Fruit fly (Drosophila melanogaster) whole organism, pupa: Measurements from ENCODE around the gene btd.

Experiments
- CG34367 ChIP-seq: fragments of 200-800 bp; sonication (Bioruptor generic); optimal IDR thresholded peaks from 2 replicates; lab custom pipeline; 2018; ENCODE audit warnings: missing biosample characterization, mild to moderate bottlenecking, missing genetic modification characterization
- Pif1B ChIP-seq: fragments of 200-800 bp; sonication (Bioruptor generic); optimal IDR thresholded peaks from 3 replicates; lab custom pipeline; 2016; ENCODE audit warnings: missing biosample characterization, missing genetic modification characterization

The btd gene

dm6 chrX:9744674-9745246 is 50.8 kb downstream of the btd start:
- TF ChIP-seq Pif1B (no peak), CG34367 (tag; lab: Kevin White, UChicago) (no peak)
